Fruit fly (Drosophila melanogaster) whole organism, embryonic: ENCODE measurements around the gene Uba2.

Experiments
- BEAF-32 ChIP-seq: fragments of 200-800 bp; sonication (Bioruptor generic); optimal IDR thresholded peaks from 3 replicates; lab custom pipeline; 2017; ENCODE audit warnings: missing biosample characterization, missing genetic modification characterization, mild to moderate bottlenecking, moderate library complexity, missing genetic modification reagents
- Bdp1 ChIP-seq: fragments of 200-800 bp; sonication (Bioruptor generic); optimal IDR thresholded peaks from 3 replicates; lab custom pipeline; 2016; ENCODE audit warnings: missing biosample characterization, missing genetic modification characterization
- CG12104 ChIP-seq: fragments of 200-800 bp; sonication (Bioruptor generic); optimal IDR thresholded peaks from 3 replicates; lab custom pipeline; 2016; ENCODE audit warnings: missing biosample characterization, missing genetic modification characterization
- CG12744 ChIP-seq: fragments of 200-800 bp; sonication (Bioruptor generic); optimal IDR thresholded peaks from 2 replicates; lab custom pipeline; 2016; ENCODE audit warnings: missing biosample characterization, missing genetic modification characterization
- CG12769 ChIP-seq: fragments of 200-800 bp; sonication (Bioruptor generic); optimal IDR thresholded peaks from 2 replicates; lab custom pipeline; 2019; ENCODE audit warnings: missing biosample characterization, mild to moderate bottlenecking, missing genetic modification characterization, moderate library complexity
- CG13296 ChIP-seq: fragments of 200-800 bp; sonication (Bioruptor generic); optimal IDR thresholded peaks from 3 replicates; lab custom pipeline; 2018; ENCODE audit warnings: missing biosample characterization, mild to moderate bottlenecking, missing genetic modification characterization
- CG1832 ChIP-seq: fragments of 200-800 bp; sonication (Bioruptor generic); optimal IDR thresholded peaks from 2 replicates; lab custom pipeline; 2017; ENCODE audit warnings: missing biosample characterization, mild to moderate bottlenecking, missing genetic modification characterization, inconsistent platforms
- CG18619 ChIP-seq: fragments of 200-800 bp; sonication (Bioruptor generic); optimal IDR thresholded peaks from 3 replicates; lab custom pipeline; 2017; ENCODE audit warnings: missing biosample characterization, mild to moderate bottlenecking, missing genetic modification characterization
- CG30020 ChIP-seq: fragments of 200-800 bp; optimal IDR thresholded peaks from 2 replicates; lab custom pipeline; 2019; ENCODE audit warnings: missing biosample characterization, mild to moderate bottlenecking, missing genetic modification characterization, moderate library complexity
- CG30431 ChIP-seq: fragments of 200-800 bp; sonication (Bioruptor generic); optimal IDR thresholded peaks from 2 replicates; lab custom pipeline; 2017; ENCODE audit warnings: missing biosample characterization, missing genetic modification characterization
- CG32772 ChIP-seq: fragments of 200-800 bp; sonication (Bioruptor generic); IDR thresholded peaks from 2 replicates; pipeline ENCODE4 v1.3.6; 2022; ENCODE audit warnings: missing biosample characterization, missing genetic modification characterization
- CG33213 ChIP-seq: fragments of 200-800 bp; sonication (Bioruptor generic); optimal IDR thresholded peaks from 3 replicates; lab custom pipeline; 2016; ENCODE audit warnings: missing biosample characterization, missing genetic modification characterization
- CG34224 ChIP-seq: fragments of 200-800 bp; sonication (Bioruptor generic); IDR thresholded peaks from 3 replicates; pipeline ENCODE4 v1.3.6; 2022; ENCODE audit warnings: missing biosample characterization, missing genetic modification characterization; ENCODE audit not compliant: partially characterized antibody
- CG34376 ChIP-seq: fragments of 200-800 bp; sonication (Bioruptor generic); optimal IDR thresholded peaks from 2 replicates; lab custom pipeline; 2018; ENCODE audit warnings: missing biosample characterization, mild to moderate bottlenecking, missing genetic modification characterization
- CG4360 ChIP-seq: fragments of 200-800 bp; sonication (Bioruptor generic); IDR thresholded peaks from 2 replicates; pipeline ENCODE4 v1.3.6; 2022; ENCODE audit warnings: missing biosample characterization, missing genetic modification characterization
- CG6791 ChIP-seq: fragments of 200-800 bp; sonication (Bioruptor generic); IDR thresholded peaks from 3 replicates; pipeline ENCODE4 v1.3.6; 2022; ENCODE audit warnings: missing biosample characterization, missing genetic modification characterization; ENCODE audit not compliant: partially characterized antibody
- CG9727 ChIP-seq: fragments of 200-800 bp; sonication (Bioruptor generic); optimal IDR thresholded peaks from 3 replicates; lab custom pipeline; 2017; ENCODE audit warnings: missing biosample characterization, mild to moderate bottlenecking, missing genetic modification characterization
- Doc2 ChIP-seq: fragments of 200-800 bp; sonication (Bioruptor generic); IDR thresholded peaks from 2 replicates; pipeline ENCODE4 v1.3.6; 2022; ENCODE audit warnings: missing biosample characterization, missing genetic modification characterization
- HmgZ ChIP-seq: fragments of 200-800 bp; sonication (Bioruptor generic); optimal IDR thresholded peaks from 2 replicates; lab custom pipeline; 2018; ENCODE audit warnings: missing biosample characterization, mild to moderate bottlenecking, missing genetic modification characterization
- Kr ChIP-seq: fragments of 200-800 bp; sonication (Bioruptor generic); optimal IDR thresholded peaks from 2 replicates; lab custom pipeline; 2017; ENCODE audit warnings: missing biosample characterization, mild to moderate bottlenecking, missing genetic modification characterization
- Max ChIP-seq: fragments of 200-800 bp; sonication (Bioruptor generic); optimal IDR thresholded peaks from 2 replicates; lab custom pipeline; 2016; ENCODE audit warnings: missing biosample characterization, mild to moderate bottlenecking, missing genetic modification characterization
- Meics ChIP-seq: fragments of 200-800 bp; sonication (Bioruptor generic); optimal IDR thresholded peaks from 2 replicates; lab custom pipeline; 2017; ENCODE audit warnings: missing biosample characterization, mild to moderate bottlenecking, missing genetic modification characterization
- Nf-YB ChIP-seq: fragments of 200-800 bp; sonication (Bioruptor generic); optimal IDR thresholded peaks from 3 replicates; lab custom pipeline; 2019; ENCODE audit warnings: missing biosample characterization, mild to moderate bottlenecking, missing genetic modification characterization, moderate library complexity
- Rfx ChIP-seq: fragments of 200-800 bp; sonication (Bioruptor generic); IDR thresholded peaks from 2 replicates; pipeline ENCODE4 v1.3.6; 2022; ENCODE audit warnings: missing biosample characterization, missing genetic modification characterization
- Sin3A ChIP-seq: fragments of >200 bp; optimal IDR thresholded peaks from 2 replicates; lab custom pipeline; 2018
- Xrp1 ChIP-seq: fragments of 200-800 bp; sonication (Bioruptor generic); IDR thresholded peaks from 2 replicates; pipeline ENCODE4 v1.3.6; 2022; ENCODE audit warnings: missing biosample characterization, missing genetic modification characterization
- abd-A ChIP-seq: fragments of 200-800 bp; sonication (Bioruptor generic); optimal IDR thresholded peaks from 3 replicates; lab custom pipeline; 2019; ENCODE audit warnings: missing biosample characterization, mild to moderate bottlenecking, missing genetic modification characterization, moderate library complexity
- ase ChIP-seq: fragments of 200-800 bp; sonication (Bioruptor generic); IDR thresholded peaks from 3 replicates; pipeline ENCODE4 v1.3.6; 2022; ENCODE audit warnings: missing biosample characterization, missing genetic modification characterization
- az2 ChIP-seq: fragments of 200-800 bp; sonication (Bioruptor generic); optimal IDR thresholded peaks from 3 replicates; lab custom pipeline; 2016; ENCODE audit warnings: missing biosample characterization, missing genetic modification characterization
- bigmax ChIP-seq: fragments of 200-800 bp; sonication (Bioruptor generic); optimal IDR thresholded peaks from 2 replicates; lab custom pipeline; 2018; ENCODE audit warnings: missing biosample characterization, mild to moderate bottlenecking, missing genetic modification characterization
- dimm ChIP-seq: fragments of 200-800 bp; sonication (Bioruptor generic); IDR thresholded peaks from 2 replicates; pipeline ENCODE4 v1.3.6; 2022; ENCODE audit warnings: missing biosample characterization, missing genetic modification characterization
- ewg ChIP-seq: fragments of 200-800 bp; sonication (Bioruptor generic); optimal IDR thresholded peaks from 3 replicates; lab custom pipeline; 2017; ENCODE audit warnings: mild to moderate bottlenecking, missing biosample characterization, missing genetic modification reagents, missing genetic modification characterization
- exex ChIP-seq: fragments of 200-800 bp; sonication (Bioruptor generic); optimal IDR thresholded peaks from 4 replicates; lab custom pipeline; 2018; ENCODE audit warnings: missing biosample characterization, mild to moderate bottlenecking, missing genetic modification characterization, moderate library complexity
- gsb ChIP-seq: fragments of 200-800 bp; sonication (Bioruptor generic); IDR thresholded peaks from 2 replicates; pipeline ENCODE4 v1.3.6; 2022; ENCODE audit warnings: missing biosample characterization, missing genetic modification characterization
- inv ChIP-seq: fragments of 200-800 bp; sonication (Bioruptor generic); IDR thresholded peaks from 2 replicates; pipeline ENCODE4 v1.3.6; 2022; ENCODE audit warnings: missing biosample characterization, missing genetic modification characterization; ENCODE audit not compliant: partially characterized antibody
- klu ChIP-seq: fragments of 200-800 bp; sonication (Bioruptor generic); IDR thresholded peaks from 2 replicates; pipeline ENCODE4 v1.3.6; 2022; ENCODE audit warnings: missing biosample characterization, missing genetic modification characterization
- maf-S ChIP-seq: fragments of 200-800 bp; sonication (Bioruptor generic); optimal IDR thresholded peaks from 2 replicates; lab custom pipeline; 2016; ENCODE audit warnings: missing biosample characterization, missing genetic modification characterization
- phol ChIP-seq: fragments of 200-800 bp; sonication (Bioruptor generic); optimal IDR thresholded peaks from 3 replicates; lab custom pipeline; 2018; ENCODE audit warnings: missing biosample characterization, mild to moderate bottlenecking, missing genetic modification characterization, moderate library complexity
- ranshi ChIP-seq: fragments of 200-800 bp; sonication (Bioruptor generic); IDR thresholded peaks from 2 replicates; pipeline ENCODE4 v1.3.6; 2022; ENCODE audit warnings: missing biosample characterization, missing genetic modification characterization
- repo ChIP-seq: fragments of 200-800 bp; sonication (Bioruptor generic); optimal IDR thresholded peaks from 2 replicates; lab custom pipeline; 2016; ENCODE audit warnings: missing biosample characterization, missing genetic modification characterization
- row ChIP-seq: fragments of 200-800 bp; sonication (Bioruptor generic); IDR thresholded peaks from 3 replicates; pipeline ENCODE4 v1.3.6; 2022; ENCODE audit warnings: missing biosample characterization, missing genetic modification characterization
- salm ChIP-seq: fragments of 200-800 bp; sonication (Bioruptor generic); optimal IDR thresholded peaks from 2 replicates; lab custom pipeline; 2018; ENCODE audit warnings: missing biosample characterization, mild to moderate bottlenecking, missing genetic modification characterization
- scrt ChIP-seq: fragments of 200-800 bp; sonication (Bioruptor generic); optimal IDR thresholded peaks from 2 replicates; lab custom pipeline; 2018; ENCODE audit warnings: missing biosample characterization, mild to moderate bottlenecking, missing genetic modification characterization, moderate library complexity
- sd ChIP-seq: fragments of 200-800 bp; sonication (Bioruptor generic); optimal IDR thresholded peaks from 3 replicates; lab custom pipeline; 2018; ENCODE audit warnings: missing biosample characterization, mild to moderate bottlenecking, missing genetic modification characterization, moderate library complexity
- slou ChIP-seq: fragments of 200-800 bp; sonication (Bioruptor generic); optimal IDR thresholded peaks from 3 replicates; lab custom pipeline; 2016; ENCODE audit warnings: missing biosample characterization, missing genetic modification characterization
- sr ChIP-seq: fragments of 200-800 bp; sonication (Bioruptor generic); IDR thresholded peaks from 3 replicates; pipeline ENCODE4 v1.3.6; 2022; ENCODE audit warnings: missing biosample characterization, missing genetic modification characterization
- tup ChIP-seq: fragments of 200-800 bp; sonication (Bioruptor generic); optimal IDR thresholded peaks from 2 replicates; lab custom pipeline; 2016; ENCODE audit warnings: missing biosample characterization, mild to moderate bottlenecking, missing genetic modification characterization, moderate library complexity
- vvl ChIP-seq: fragments of 200-800 bp; sonication (Bioruptor generic); IDR thresholded peaks from 2 replicates; pipeline ENCODE4 v1.3.6; 2022; ENCODE audit warnings: missing biosample characterization, missing genetic modification characterization
- zf30C ChIP-seq: fragments of 200-800 bp; sonication (Bioruptor generic); optimal IDR thresholded peaks from 3 replicates; lab custom pipeline; 2018; ENCODE audit warnings: missing biosample characterization, mild to moderate bottlenecking, missing genetic modification characterization

Uba2 gene

DNA sequence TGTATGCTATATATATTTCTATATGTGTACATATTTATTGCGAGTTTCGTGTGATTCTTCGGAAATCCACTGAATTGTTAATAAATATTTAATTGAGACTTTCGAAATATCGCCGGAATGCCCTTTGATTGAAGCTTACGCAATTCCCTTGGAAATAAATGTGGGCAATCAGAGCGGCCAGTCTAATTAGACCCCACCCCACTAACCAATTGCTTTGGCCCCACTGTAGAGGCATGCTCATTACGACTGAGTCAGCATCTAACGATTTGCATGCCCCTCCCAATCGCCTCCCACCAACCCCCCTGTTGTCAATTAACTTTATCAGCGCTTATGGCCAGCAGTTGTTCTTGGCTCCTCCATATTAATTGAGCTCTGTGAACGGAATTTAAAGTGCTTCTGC, 10.8 kb downstream of the Uba2 start (continued):
- TF ChIP-seq ewg (GFP tag; lab: Kevin White, UChicago), result no peak
- TF ChIP-seq scrt (GFP tag; lab: Kevin White, UChicago), result no peak
- TF ChIP-seq CG30020 (tag; lab: Kevin White, UChicago), result no peak
- no peak for TF ChIP-seq CG12744
- 0 out of 3 replicates have a peak, but pooled peaks have one; percentile 19 for TF ChIP-seq row
- no peak for TF ChIP-seq sr (GFP tag; lab: Robert Waterston, UW)
- no peak for TF ChIP-seq CG30431 (GFP tag; lab: Kevin White, UChicago)
- TF ChIP-seq klu (GFP tag; lab: Robert Waterston, UW), result no peak
- no peak for TF ChIP-seq salm (tag; lab: Kevin White, UChicago)
- TF ChIP-seq Meics (GFP tag; lab: Kevin White, UChicago), result no peak
- TF ChIP-seq CG6791 (GFP tag; lab: Robert Waterston, UW), result no peak
- TF ChIP-seq CG34224 (GFP tag; lab: Robert Waterston, UW), result 0 out of 3 replicates have a peak, but pooled peaks have one; percentile 12
- no peak for TF ChIP-seq inv (GFP tag; lab: Robert Waterston, UW)
- TF ChIP-seq CG33213 (GFP tag; lab: Kevin White, UChicago), result no peak
- TF ChIP-seq, all 482 proteins: peak for 16

DNA sequence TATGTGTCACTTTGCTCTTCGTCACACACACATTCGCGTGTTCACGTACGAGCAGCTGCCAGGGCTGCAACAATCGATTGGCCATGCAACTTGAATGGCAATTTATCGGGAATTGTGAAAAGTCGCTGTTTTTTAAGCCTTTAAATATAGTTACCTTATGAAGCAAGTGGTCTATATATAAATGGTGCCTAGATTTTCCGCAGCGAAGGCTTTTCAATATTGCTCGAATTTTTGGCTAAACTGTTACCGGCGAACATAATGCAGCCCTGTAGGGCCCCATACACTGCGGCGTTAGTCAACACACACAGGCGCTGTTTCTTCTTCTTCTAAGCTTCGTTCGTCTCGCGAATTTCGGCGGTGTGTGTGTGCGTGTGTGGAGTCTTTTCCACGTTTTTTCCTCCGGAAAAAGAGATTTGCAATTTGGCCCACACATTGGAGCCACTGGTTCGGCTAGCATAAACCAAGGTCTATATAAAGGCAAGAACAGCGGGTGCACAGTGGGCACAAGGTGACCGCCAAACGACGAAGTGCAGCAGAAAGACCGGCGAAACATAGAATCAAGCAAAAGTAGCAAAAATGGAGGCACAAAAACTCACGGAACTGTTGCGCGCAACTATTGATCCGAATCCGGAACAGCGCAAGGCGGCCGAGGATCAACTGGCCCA, 11.6 kb downstream of the Uba2 start, which contains the start of the genes Arp3 and msk:
Gene Arp3, minus strand, starts transcription at position 39 of the 665 bp plus-strand sequence.
Gene msk, plus strand, starts transcription at position 316 of the 665 bp plus-strand sequence.
- TF ChIP-seq CG18619 (GFP tag; lab: Kevin White, UChicago) (peak; percentile 72), Max (GFP tag; lab: Kevin White, UChicago) (peak; percentile 90), BEAF-32 (peak; percentile 64), Nf-YB (GFP tag; lab: Kevin White, UChicago) (peak; percentile 49), dimm (no peak), phol (tag; lab: Kevin White, UChicago) (peak; percentile 88), CG12769 (tag; lab: Kevin White, UChicago) (no peak), az2 (peak; percentile 82), repo (peak; percentile 81), Kr (GFP tag; lab: Kevin White, UChicago) (no peak), Xrp1 (peak; percentile 71), Bdp1 (peak; percentile 79), abd-A (tag; lab: Kevin White, UChicago) (no peak), ase (GFP tag; lab: Robert Waterston, UW) (peak; percentile 48; the same call in 1 of the 3 replicates), CG32772 (peak; percentile 72), HmgZ (tag; lab: Kevin White, UChicago) (peak; percentile 92), maf-S (peak; percentile 86), exex (tag; lab: Kevin White, UChicago) (peak; percentile 55), CG1832 (GFP tag; lab: Kevin White, UChicago) (no peak), sd (tag; lab: Kevin White, UChicago) (peak; percentile 71), zf30C (GFP tag; lab: Kevin White, UChicago) (no peak), Rfx (peak; percentile 86), Doc2 (GFP tag; lab: Robert Waterston, UW) (no peak), CG34376 (GFP tag; lab: Kevin White, UChicago) (peak; percentile 86), slou (GFP tag; lab: Kevin White, UChicago) (peak; percentile 66), vvl (GFP tag; lab: Robert Waterston, UW) (peak; percentile 85), CG12104 (GFP tag; lab: Kevin White, UChicago) (peak; percentile 64), CG13296 (GFP tag; lab: Kevin White, UChicago) (peak; percentile 72), gsb (GFP tag; lab: Robert Waterston, UW) (no peak), tup (GFP tag; lab: Kevin White, UChicago) (peak; percentile 78), CG4360 (GFP tag; lab: Robert Waterston, UW) (no peak), ranshi (GFP tag; lab: Robert Waterston, UW) (peak; percentile 77), bigmax (GFP tag; lab: Kevin White, UChicago) (peak; percentile 38), Sin3A (lab: Kevin White, UChicago) (peak; percentile 100), CG9727 (GFP tag; lab: Kevin White, UChicago) (peak; percentile 79)
